Fruit fly (Drosophila melanogaster): ENCODE measurements around the gene Lkb1.

Lkb1 gene

dm6 chr3R:13722451-13722850 lies 46.1 kb downstream of the Lkb1 start:
- TF ChIP-seq acj6 (GFP tag; optimal IDR thresholded peaks at IDR 0.05) (no peak), eg (GFP tag; IDR thresholded peaks at IDR 0.05) (no peak), Met (GFP tag; optimal IDR thresholded peaks at IDR 0.05) (no peak), CG8319 (GFP tag; optimal IDR thresholded peaks at IDR 0.05) (no peak), net (GFP tag; optimal IDR thresholded peaks at IDR 0.05) (no peak), CG3032 (tag; optimal IDR thresholded peaks at IDR 0.05) (no peak), CG4318 (GFP tag; optimal IDR thresholded peaks at IDR 0.05) (no peak), esn (GFP tag; optimal IDR thresholded peaks at IDR 0.05) (no peak), CG6854 (GFP tag; optimal IDR thresholded peaks at IDR 0.05) (no peak), CG32006 (GFP tag; optimal IDR thresholded peaks at IDR 0.05) (no peak), cyc (GFP tag; optimal IDR thresholded peaks at IDR 0.05) (no peak), fkh (GFP tag; optimal IDR thresholded peaks at IDR 0.05) (no peak), Sox14 (GFP tag; optimal IDR thresholded peaks at IDR 0.05) (no peak), fd85E (GFP tag; optimal IDR thresholded peaks at IDR 0.05) (no peak), vri (GFP tag; optimal IDR thresholded peaks at IDR 0.05) (no peak), CG10631 (GFP tag; optimal IDR thresholded peaks at IDR 0.05) (no peak), Hr4 (GFP tag; optimal IDR thresholded peaks at IDR 0.05) (no peak), Gug (GFP tag; IDR thresholded peaks at IDR 0.05) (no peak)

dm6 chr3R:13724029-13724638 lies 47.8 kb downstream of the Lkb1 start:
- no peak for TF ChIP-seq cyc (GFP tag; optimal IDR thresholded peaks at IDR 0.05)
- no peak for TF ChIP-seq CG8119 (GFP tag; IDR thresholded peaks at IDR 0.05)
- no peak for TF ChIP-seq CG9139 (GFP tag; optimal IDR thresholded peaks at IDR 0.05)
- TF ChIP-seq CG6854 (GFP tag; optimal IDR thresholded peaks at IDR 0.05), result no peak
- no peak for TF ChIP-seq acj6 (GFP tag; optimal IDR thresholded peaks at IDR 0.05)
- TF ChIP-seq Smox (GFP tag; optimal IDR thresholded peaks at IDR 0.05), result no peak
- no peak for TF ChIP-seq Ets21C (GFP tag; optimal IDR thresholded peaks at IDR 0.05)
- no peak for TF ChIP-seq dac (GFP tag; optimal IDR thresholded peaks at IDR 0.05)
- TF ChIP-seq CG6163 (GFP tag; IDR thresholded peaks at IDR 0.05), result no peak
- TF ChIP-seq CG8319 (GFP tag; optimal IDR thresholded peaks at IDR 0.05), result no peak
- TF ChIP-seq Hr4 (GFP tag; optimal IDR thresholded peaks at IDR 0.05), result no peak
- no peak for TF ChIP-seq Sox15 (GFP tag; optimal IDR thresholded peaks at IDR 0.05)
- no peak for TF ChIP-seq fd59A (GFP tag; optimal IDR thresholded peaks at IDR 0.05)
- TF ChIP-seq vri (GFP tag; optimal IDR thresholded peaks at IDR 0.05), result no peak
- no peak for TF ChIP-seq fd85E (GFP tag; optimal IDR thresholded peaks at IDR 0.05)
- TF ChIP-seq CG7368 (GFP tag; optimal IDR thresholded peaks at IDR 0.05), result no peak
- no peak for TF ChIP-seq CG11902 (GFP tag; optimal IDR thresholded peaks at IDR 0.05)

- peak; percentile 35 for TF ChIP-seq Hr4 (GFP tag; optimal IDR thresholded peaks at IDR 0.05)
- no peak for TF ChIP-seq CG8632 (GFP tag; optimal IDR thresholded peaks at IDR 0.05)
- TF ChIP-seq spab (GFP tag; optimal IDR thresholded peaks at IDR 0.05), result no peak
- TF ChIP-seq OdsH (GFP tag; optimal IDR thresholded peaks at IDR 0.05), result peak; percentile 26
- no peak for TF ChIP-seq Sox14 (GFP tag; optimal IDR thresholded peaks at IDR 0.05)
- peak; percentile 62 for TF ChIP-seq svp (GFP tag)
- no peak for TF ChIP-seq fd85E (GFP tag; optimal IDR thresholded peaks at IDR 0.05)
- TF ChIP-seq Hr38 (GFP tag; optimal IDR thresholded peaks at IDR 0.05), result no peak
- TF ChIP-seq CG4318 (GFP tag; optimal IDR thresholded peaks at IDR 0.05), result no peak
- peak; percentile 1 for TF ChIP-seq CG34406 (GFP tag; optimal IDR thresholded peaks at IDR 0.05)
- TF ChIP-seq CG7368 (GFP tag; optimal IDR thresholded peaks at IDR 0.05), result no peak
- no peak for TF ChIP-seq CG8319 (GFP tag; optimal IDR thresholded peaks at IDR 0.05)
- peak; percentile 22 for TF ChIP-seq esn (GFP tag; optimal IDR thresholded peaks at IDR 0.05)
- no peak for TF ChIP-seq CG1621 (tag; optimal IDR thresholded peaks at IDR 0.05)
- TF ChIP-seq Smox (GFP tag; optimal IDR thresholded peaks at IDR 0.05), result no peak
- TF ChIP-seq Hr39 (GFP tag; optimal IDR thresholded peaks at IDR 0.05), result no peak
- TF ChIP-seq CG6808 (GFP tag; optimal IDR thresholded peaks at IDR 0.05), result no peak
- peak; percentile 50 for TF ChIP-seq CG32006 (GFP tag; optimal IDR thresholded peaks at IDR 0.05)
- no peak for TF ChIP-seq eg (GFP tag; IDR thresholded peaks at IDR 0.05)
- no peak for TF ChIP-seq acj6 (GFP tag; optimal IDR thresholded peaks at IDR 0.05)
- TF ChIP-seq CG11902 (GFP tag; optimal IDR thresholded peaks at IDR 0.05), result no peak
- no peak for TF ChIP-seq CG6792 (GFP tag; optimal IDR thresholded peaks at IDR 0.05)
- no peak for TF ChIP-seq CG3919 (GFP tag; optimal IDR thresholded peaks at IDR 0.05)
- TF ChIP-seq CG16779 (tag; optimal IDR thresholded peaks at IDR 0.05), result no peak
- TF ChIP-seq Eip78C (GFP tag), result peak; percentile 62
- peak; percentile 3 for TF ChIP-seq Sox102F (GFP tag; optimal IDR thresholded peaks at IDR 0.05)
- no peak for TF ChIP-seq achi (GFP tag; optimal IDR thresholded peaks at IDR 0.05)
- TF ChIP-seq Eip93F (GFP tag; optimal IDR thresholded peaks at IDR 0.05), result no peak
- no peak for TF ChIP-seq CG6854 (GFP tag; optimal IDR thresholded peaks at IDR 0.05)
- TF ChIP-seq fd59A (GFP tag; optimal IDR thresholded peaks at IDR 0.05), result no peak
- no peak for TF ChIP-seq cyc (GFP tag; optimal IDR thresholded peaks at IDR 0.05)
- no peak for TF ChIP-seq dsx (GFP tag; optimal IDR thresholded peaks at IDR 0.05; ENCODE audit: poor library complexity, severe bottlenecking)
- TF ChIP-seq CG15336 (GFP tag; IDR thresholded peaks at IDR 0.05), result peak; percentile 16; the same call in 1 of the 2 replicates
- TF ChIP-seq CG6163 (GFP tag; IDR thresholded peaks at IDR 0.05), result no peak
Observed at dm6 chr3R:13726795-13727194, 50.4 kb downstream of the Lkb1 start.

Measured in whole organism, prepupa.